Worm (Caenorhabditis elegans) whole organism, mixed stage, embryonic: ENCODE data around the gene Y47D7A.12.

Source experiments
- M03D4.4 ChIP-seq: sonication (generic microtip); optimal IDR thresholded peaks from 2 replicates; lab custom pipeline; 2017; ENCODE audit warnings: mild to moderate bottlenecking, missing genetic modification characterization, missing compliant biosample characterization
- bed-3 ChIP-seq: fragments of 200-800 bp; sonication (Bioruptor generic); optimal IDR thresholded peaks from 3 replicates; lab custom pipeline; 2018; ENCODE audit warnings: mild to moderate bottlenecking, missing genetic modification characterization, moderate library complexity, missing compliant biosample characterization
- blmp-1 ChIP-seq: fragments of 150-350 bp; optimal IDR thresholded peaks from 2 replicates; lab custom pipeline; 2014; ENCODE audit warnings: missing biosample characterization, missing genetic modification characterization
- ceh-39 ChIP-seq: fragments of 150-350 bp; optimal IDR thresholded peaks from 2 replicates; lab custom pipeline; 2014; ENCODE audit warnings: missing biosample characterization, missing genetic modification characterization
- ceh-83 ChIP-seq: fragments of 200-800 bp; sonication (Bioruptor generic); optimal IDR thresholded peaks from 2 replicates; lab custom pipeline; 2018; ENCODE audit warnings: mild to moderate bottlenecking, missing genetic modification characterization, missing compliant biosample characterization
- ces-1 ChIP-seq: fragments of 150-350 bp; optimal IDR thresholded peaks from 2 replicates; lab custom pipeline; 2014; ENCODE audit warnings: missing biosample characterization, missing genetic modification reagents, missing genetic modification characterization
- cnd-1 ChIP-seq: fragments of 200-800 bp; sonication (Bioruptor generic); optimal IDR thresholded peaks from 2 replicates; lab custom pipeline; 2018; ENCODE audit warnings: mild to moderate bottlenecking, missing genetic modification characterization, missing compliant biosample characterization
- elt-1 ChIP-seq: sonication (generic microtip); optimal IDR thresholded peaks from 2 replicates; lab custom pipeline; 2017; ENCODE audit warnings: missing genetic modification characterization, mild to moderate bottlenecking, missing compliant biosample characterization, antibody characterized with exemption, moderate library complexity, borderline replicate concordance; ENCODE audit not compliant: insufficient read depth
- elt-3 ChIP-seq: fragments of 150-350 bp; optimal IDR thresholded peaks from 2 replicates; lab custom pipeline; 2014; ENCODE audit warnings: missing biosample characterization, missing genetic modification characterization
- ham-2 ChIP-seq: fragments of 200-800 bp; sonication (Bioruptor generic); optimal IDR thresholded peaks from 2 replicates; lab custom pipeline; 2018; ENCODE audit warnings: mild to moderate bottlenecking, missing genetic modification characterization, missing compliant biosample characterization
- hlh-1 ChIP-seq: fragments of 150-350 bp; optimal IDR thresholded peaks from 2 replicates; lab custom pipeline; 2014; ENCODE audit warnings: missing biosample characterization, missing genetic modification reagents, missing genetic modification characterization
- lin-13 ChIP-seq: fragments of 150-350 bp; optimal IDR thresholded peaks from 2 replicates; lab custom pipeline; 2014; ENCODE audit warnings: missing biosample characterization, missing genetic modification characterization
- lin-32 ChIP-seq: fragments of 200-800 bp; sonication (Bioruptor generic); optimal IDR thresholded peaks from 2 replicates; lab custom pipeline; 2018; ENCODE audit warnings: mild to moderate bottlenecking, missing genetic modification characterization, missing compliant biosample characterization
- lsy-2 ChIP-seq: fragments of 150-350 bp; optimal IDR thresholded peaks from 2 replicates; lab custom pipeline; 2014; ENCODE audit warnings: missing biosample characterization, missing genetic modification characterization
- mab-5 ChIP-seq: fragments of 150-350 bp; optimal IDR thresholded peaks from 2 replicates; lab custom pipeline; 2014; ENCODE audit warnings: missing biosample characterization, missing genetic modification characterization
- mep-1 ChIP-seq: fragments of 150-350 bp; optimal IDR thresholded peaks from 2 replicates; lab custom pipeline; 2017; ENCODE audit warnings: missing biosample characterization, missing genetic modification reagents, missing genetic modification characterization, inconsistent platforms
- mls-2 ChIP-seq: sonication (generic microtip); optimal IDR thresholded peaks from 2 replicates; lab custom pipeline; 2016; ENCODE audit warnings: mild to moderate bottlenecking, missing genetic modification characterization, moderate library complexity, missing compliant biosample characterization
- nhr-12 ChIP-seq: fragments of 150-350 bp; optimal IDR thresholded peaks from 2 replicates; lab custom pipeline; 2014; ENCODE audit warnings: missing biosample characterization, missing genetic modification characterization
- nhr-2 ChIP-seq: fragments of 150-350 bp; optimal IDR thresholded peaks from 2 replicates; lab custom pipeline; 2014; ENCODE audit warnings: missing biosample characterization, missing genetic modification characterization
- nhr-237 ChIP-seq: fragments of 150-350 bp; optimal IDR thresholded peaks from 2 replicates; lab custom pipeline; 2014; ENCODE audit warnings: missing biosample characterization, missing genetic modification characterization
- nhr-76 ChIP-seq: sonication (generic microtip); optimal IDR thresholded peaks from 2 replicates; lab custom pipeline; 2017; ENCODE audit warnings: missing biosample characterization, missing genetic modification characterization
- pha-4 ChIP-seq: fragments of 150-350 bp; optimal IDR thresholded peaks from 2 replicates; lab custom pipeline; 2018; ENCODE audit warnings: missing biosample characterization, missing genetic modification reagents, missing genetic modification characterization
- sem-2 ChIP-seq: fragments of 200-800 bp; sonication (Bioruptor generic); optimal IDR thresholded peaks from 2 replicates; lab custom pipeline; 2018; ENCODE audit warnings: mild to moderate bottlenecking, missing genetic modification characterization, missing compliant biosample characterization
- tbx-8 ChIP-seq: fragments of 200-800 bp; sonication (Bioruptor generic); optimal IDR thresholded peaks from 2 replicates; lab custom pipeline; 2018; ENCODE audit warnings: mild to moderate bottlenecking, missing genetic modification characterization, moderate library complexity, missing compliant biosample characterization
- unc-120 ChIP-seq: sonication (generic microtip); optimal IDR thresholded peaks from 2 replicates; lab custom pipeline; 2017; ENCODE audit warnings: missing genetic modification characterization, missing compliant biosample characterization; ENCODE audit not compliant: poor library complexity, severe bottlenecking
- unc-39 ChIP-seq: fragments of 150-350 bp; optimal IDR thresholded peaks from 2 replicates; lab custom pipeline; 2014; ENCODE audit warnings: missing biosample characterization, missing genetic modification characterization
- unc-62 ChIP-seq: fragments of 150-350 bp; optimal IDR thresholded peaks from 2 replicates; lab custom pipeline; 2014; ENCODE audit warnings: missing biosample characterization, missing genetic modification reagents, missing genetic modification characterization
- zip-8 ChIP-seq: fragments of 150-350 bp; optimal IDR thresholded peaks from 2 replicates; lab custom pipeline; 2014; ENCODE audit warnings: missing biosample characterization, missing genetic modification characterization

The Y47D7A.12 gene

ce11 chrV:4423087-4423486 is 6.4 kb downstream of the Y47D7A.12 start:
- TF ChIP-seq nhr-2 (tag; lab: Kevin White, UChicago) (no peak), zip-8 (no peak), sem-2 (GFP tag; lab: Kevin White, UChicago) (no peak), unc-39 (no peak), nhr-76 (tag; lab: Kevin White, UChicago) (no peak), ham-2 (GFP tag; lab: Kevin White, UChicago) (no peak), M03D4.4 (tag; lab: Kevin White, UChicago) (no peak), pha-4 (tag; lab: Kevin White, UChicago) (no peak), lin-13 (tag; lab: Kevin White, UChicago) (no peak), mep-1 (tag; lab: Kevin White, UChicago) (no peak)

ce11 chrV:4422127-4422526 is 7.3 kb downstream of the Y47D7A.12 start, which contains the start of gene skr-7:
Gene skr-7 (plus strand): TSS chrV:4422427.
- no peak for TF ChIP-seq lin-13 (tag; lab: Kevin White, UChicago)
- no peak for TF ChIP-seq nhr-12 (tag; lab: Kevin White, UChicago)
- TF ChIP-seq ces-1 (GFP tag; lab: Kevin White, UChicago) = no peak
- no peak for TF ChIP-seq bed-3 (GFP tag; lab: Kevin White, UChicago)
- no peak for TF ChIP-seq M03D4.4 (tag; lab: Kevin White, UChicago)
- TF ChIP-seq mab-5 = no peak
- no peak for TF ChIP-seq hlh-1 (tag; lab: Kevin White, UChicago)
- TF ChIP-seq lin-32 (GFP tag; lab: Kevin White, UChicago) = no peak
- no peak for TF ChIP-seq ceh-83 (GFP tag; lab: Kevin White, UChicago)
- TF ChIP-seq unc-120 (tag; lab: Kevin White, UChicago) = no peak
- no peak for TF ChIP-seq unc-39
- TF ChIP-seq nhr-2 (tag; lab: Kevin White, UChicago) = no peak
- no peak for TF ChIP-seq nhr-237 (tag; lab: Kevin White, UChicago)

ce11 chrV:4421475-4421874 is 8.0 kb downstream of the Y47D7A.12 start, which contains the start of gene skr-14:
Gene skr-14 (minus strand): TSS chrV:4421575.
- TF ChIP-seq ceh-83 (GFP tag; lab: Kevin White, UChicago) (no peak), nhr-2 (tag; lab: Kevin White, UChicago) (no peak), blmp-1 (no peak), unc-62 (no peak), ces-1 (GFP tag; lab: Kevin White, UChicago) (no peak)

- TF ChIP-seq sem-2 (GFP tag; lab: Kevin White, UChicago) (no peak), nhr-76 (tag; lab: Kevin White, UChicago) (no peak), bed-3 (GFP tag; lab: Kevin White, UChicago) (no peak), ceh-39 (no peak), unc-39 (no peak), mls-2 (tag; lab: Kevin White, UChicago) (no peak), nhr-2 (tag; lab: Kevin White, UChicago) (no peak), unc-120 (tag; lab: Kevin White, UChicago) (no peak), elt-3 (tag; lab: Kevin White, UChicago) (no peak), cnd-1 (tag; lab: Kevin White, UChicago) (no peak), nhr-237 (tag; lab: Kevin White, UChicago) (no peak), lin-13 (tag; lab: Kevin White, UChicago) (no peak), elt-1 (tag; lab: Kevin White, UChicago) (no peak), blmp-1 (no peak), tbx-8 (GFP tag; lab: Kevin White, UChicago) (no peak), lsy-2 (tag; lab: Kevin White, UChicago) (no peak), ces-1 (GFP tag; lab: Kevin White, UChicago) (no peak), zip-8 (no peak), mab-5 (no peak), nhr-12 (tag; lab: Kevin White, UChicago) (no peak)
These were observed 9.6 kb downstream of the Y47D7A.12 start, which contains the start of the genes Y47D7A.7 and Y47D7A.2 for ce11 chrV:4419767-4420322. Gene Y47D7A.7 (minus strand): TSS chrV:4419867. Gene Y47D7A.2 (plus strand): TSS chrV:4420272.

ce11 chrV:4418116-4418515 is 11.4 kb downstream of the Y47D7A.12 start, which contains the start of gene Y47D7A.6:
Gene Y47D7A.6 (minus strand): TSS chrV:4418216.
- TF ChIP-seq elt-3 (tag; lab: Kevin White, UChicago) (no peak), nhr-12 (tag; lab: Kevin White, UChicago) (no peak), elt-1 (tag; lab: Kevin White, UChicago) (no peak), M03D4.4 (tag; lab: Kevin White, UChicago) (no peak)
